ENCODE assay signal across 1 fruit fly cellular context in genomic region chrX:13737939-13738338, dm6.
A peak's percentile ranks its signal among the peaks of the same experiment; 100 is the strongest.
TF ChIP-seq lines count a peak whose summit lies in the region.

TSS of gene CG11134 (plus strand) at chrX:13737942.

TF ChIP-seq in whole organism, embryonic, 481 proteins besides CTCF, POLR2A, EP300 and RAD21 (continued from another document):
- no peak for TF ChIP-seq Six4 (GFP tag; optimal IDR thresholded peaks at IDR 0.05; lab: Kevin White, UChicago)
- TF ChIP-seq vfl (GFP tag; optimal IDR thresholded peaks at IDR 0.05; lab: Kevin White, UChicago), result no peak
- TF ChIP-seq ato (GFP tag; IDR thresholded peaks at IDR 0.05; lab: Robert Waterston, UW; ENCODE audit: partially characterized antibody), result 0 out of 2 replicates have a peak, but pooled peaks have one; percentile 23
- TF ChIP-seq stwl (tag; optimal IDR thresholded peaks at IDR 0.05; lab: Kevin White, UChicago), result peak; percentile 26
- TF ChIP-seq Bgb (GFP tag; IDR thresholded peaks at IDR 0.05; lab: Robert Waterston, UW; ENCODE audit: partially characterized antibody), result peak; percentile 39; the same call in 1 of the 2 replicates
- peak; percentile 43; the same call in 1 of the 3 replicates for TF ChIP-seq CG34224 (GFP tag; IDR thresholded peaks at IDR 0.05; lab: Robert Waterston, UW; ENCODE audit: partially characterized antibody)
- TF ChIP-seq amos (GFP tag; IDR thresholded peaks at IDR 0.05; lab: Robert Waterston, UW; ENCODE audit: partially characterized antibody), result peak; percentile 44; the same call in 1 of the 2 replicates
- TF ChIP-seq Aef1 (GFP tag; IDR thresholded peaks at IDR 0.05; lab: Robert Waterston, UW), result no peak
- TF ChIP-seq row (GFP tag; IDR thresholded peaks at IDR 0.05; lab: Robert Waterston, UW), result 0 out of 3 replicates have a peak, but pooled peaks have one; percentile 5
- no peak for TF ChIP-seq CG3838 (GFP tag; optimal IDR thresholded peaks at IDR 0.05; lab: Kevin White, UChicago)
- no peak for TF ChIP-seq Fer1 (GFP tag; optimal IDR thresholded peaks at IDR 0.05; lab: Kevin White, UChicago)
- 0 out of 2 replicates have a peak, but pooled peaks have one; percentile 26 for TF ChIP-seq unc-4 (GFP tag; IDR thresholded peaks at IDR 0.05; lab: Robert Waterston, UW; ENCODE audit: partially characterized antibody)
- peak; percentile 18 for TF ChIP-seq sug (tag; optimal IDR thresholded peaks at IDR 0.05; lab: Kevin White, UChicago)
- TF ChIP-seq CG7963 (GFP tag; IDR thresholded peaks at IDR 0.05; lab: Robert Waterston, UW; ENCODE audit: partially characterized antibody), result peak; percentile 38; the same call in 1 of the 3 replicates
- TF ChIP-seq CG6791 (GFP tag; IDR thresholded peaks at IDR 0.05; lab: Robert Waterston, UW; ENCODE audit: partially characterized antibody), result peak; percentile 33; the same call in 1 of the 3 replicates
- TF ChIP-seq Opbp (GFP tag; IDR thresholded peaks at IDR 0.05; lab: Robert Waterston, UW; ENCODE audit: partially characterized antibody), result peak; percentile 40; the same call in 1 of the 3 replicates
- no peak for TF ChIP-seq ftz-f1 (GFP tag; optimal IDR thresholded peaks at IDR 0.05; lab: Kevin White, UChicago)
- TF ChIP-seq E2f2 (GFP tag; IDR thresholded peaks at IDR 0.05; lab: Robert Waterston, UW), result peak; percentile 69
- peak; percentile 43; the same call in 1 of the 2 replicates for TF ChIP-seq CG13287 (GFP tag; IDR thresholded peaks at IDR 0.05; lab: Robert Waterston, UW; ENCODE audit: partially characterized antibody)
- TF ChIP-seq Dll (GFP tag; IDR thresholded peaks at IDR 0.05; lab: Robert Waterston, UW; ENCODE audit: partially characterized antibody), result 0 out of 4 replicates have a peak, but pooled peaks have one; percentile 51
